Worm (Caenorhabditis elegans): Measurements from ENCODE around the gene F09F7.5.

- no peak for TF ChIP-seq unc-3 (GFP tag; conservative IDR thresholded peaks at IDR 0.05)
- no peak for TF ChIP-seq unc-3 (tag; optimal IDR thresholded peaks at IDR 0.05)
- TF ChIP-seq mec-3 (tag; optimal IDR thresholded peaks at IDR 0.05; ENCODE audit: borderline replicate concordance) = no peak
- TF ChIP-seq ttx-3 (tag; optimal IDR thresholded peaks at IDR 0.05) = no peak
- TF ChIP-seq K02D7.2 (tag; optimal IDR thresholded peaks at IDR 0.05) = no peak
- TF ChIP-seq ama-1 (optimal IDR thresholded peaks at IDR 0.05) = no peak
- no peak for TF ChIP-seq nhr-11 (tag; optimal IDR thresholded peaks at IDR 0.05)
- TF ChIP-seq elt-2 (tag; optimal IDR thresholded peaks at IDR 0.05) = no peak
- TF ChIP-seq sox-4 (tag; optimal IDR thresholded peaks at IDR 0.05) = no peak
- no peak for TF ChIP-seq dmd-4 (tag; optimal IDR thresholded peaks at IDR 0.05; ENCODE audit: borderline replicate concordance)
- TF ChIP-seq sox-2 (GFP tag; IDR thresholded peaks at IDR 0.05) = no peak
- TF ChIP-seq rnt-1 (tag; optimal IDR thresholded peaks at IDR 0.05) = no peak
- TF ChIP-seq C08G9.2 (tag; optimal IDR thresholded peaks at IDR 0.05) = no peak
- no peak for TF ChIP-seq sdc-2 (tag; optimal IDR thresholded peaks at IDR 0.05)
- no peak for TF ChIP-seq che-1 (tag; optimal IDR thresholded peaks at IDR 0.05)
Observed at ce11 chrIII:5504725-5505473, 41.9 kb upstream of the F09F7.5 start.

Measured in whole organism, late embryonic.